Worm (Caenorhabditis elegans) whole organism, L3 larva: ENCODE measurements around the gene str-38.
"Not testable (repeated sequence)": the region's sequence is repeated elsewhere in the genome, so short reads cannot be mapped to it uniquely, and the experiment has no call there.

Experiments
- R02D3.7 ChIP-seq: fragments of 150-350 bp; optimal IDR thresholded peaks from 2 replicates; lab custom pipeline; 2014; ENCODE audit warnings: missing biosample characterization, missing genetic modification characterization
- aly-2 ChIP-seq: fragments of 150-350 bp; optimal IDR thresholded peaks from 2 replicates; lab custom pipeline; 2014; ENCODE audit warnings: missing biosample characterization, missing genetic modification characterization
- ceh-16 ChIP-seq: sonication (generic microtip); optimal IDR thresholded peaks from 2 replicates; lab custom pipeline; 2017; ENCODE audit warnings: missing biosample characterization, missing genetic modification characterization
- ceh-82 ChIP-seq: fragments of 150-350 bp; optimal IDR thresholded peaks from 2 replicates; lab custom pipeline; 2014; ENCODE audit warnings: missing biosample characterization, missing genetic modification characterization
- egl-27 ChIP-seq: sonication (generic microtip); optimal IDR thresholded peaks from 4 replicates; lab custom pipeline; 2017; ENCODE audit warnings: missing biosample characterization, missing genetic modification reagents, missing genetic modification characterization
- elt-3 ChIP-seq, 3 experiments: fragments of 150-350 bp in 1 of 3; sonication (generic microtip) in 2 of 3; optimal IDR thresholded peaks; 2 replicates in 2 of 3; 4 replicates in 1 of 3; lab custom pipeline; 2014 to 2017; ENCODE audit warnings: missing biosample characterization in 3 of 3, missing genetic modification characterization in 3 of 3
- eor-1 ChIP-seq, 2 experiments: fragments of 150-350 bp; optimal IDR thresholded peaks; 2 replicates each; lab custom pipeline; 2014 to 2018; ENCODE audit warnings: missing biosample characterization in 2 of 2, missing genetic modification characterization in 2 of 2
- fkh-10 ChIP-seq: sonication (generic microtip); optimal IDR thresholded peaks from 2 replicates; lab custom pipeline; 2017; ENCODE audit warnings: missing biosample characterization, missing genetic modification reagents, missing genetic modification characterization
- fos-1 ChIP-seq: fragments of 150-350 bp; optimal IDR thresholded peaks from 2 replicates; lab custom pipeline; 2014; ENCODE audit warnings: missing biosample characterization, missing genetic modification characterization
- hmg-11 ChIP-seq: sonication (generic microtip); optimal IDR thresholded peaks from 2 replicates; lab custom pipeline; 2016; ENCODE audit warnings: missing genetic modification characterization, missing compliant biosample characterization
- lin-15B ChIP-seq: fragments of 150-350 bp; optimal IDR thresholded peaks from 2 replicates; lab custom pipeline; 2014; ENCODE audit warnings: missing biosample characterization, missing genetic modification characterization
- lin-39 ChIP-seq: fragments of 150-350 bp; optimal IDR thresholded peaks from 2 replicates; lab custom pipeline; 2018; ENCODE audit warnings: missing biosample characterization, missing genetic modification reagents, missing genetic modification characterization
- lsy-12 ChIP-seq: sonication (generic microtip); optimal IDR thresholded peaks from 2 replicates; lab custom pipeline; 2016; ENCODE audit warnings: mild to moderate bottlenecking, missing genetic modification characterization, missing compliant biosample characterization
- mdl-1 ChIP-seq: fragments of 150-350 bp; optimal IDR thresholded peaks from 2 replicates; lab custom pipeline; 2014; ENCODE audit warnings: missing biosample characterization, missing genetic modification characterization
- nhr-11 ChIP-seq: fragments of 150-350 bp; optimal IDR thresholded peaks from 2 replicates; lab custom pipeline; 2014; ENCODE audit warnings: missing biosample characterization, missing genetic modification characterization
- nhr-12 ChIP-seq: fragments of 150-350 bp; optimal IDR thresholded peaks from 2 replicates; lab custom pipeline; 2014; ENCODE audit warnings: missing biosample characterization, missing genetic modification characterization
- nhr-237 ChIP-seq: fragments of 150-350 bp; optimal IDR thresholded peaks from 2 replicates; lab custom pipeline; 2014; ENCODE audit warnings: missing biosample characterization, missing genetic modification characterization
- nhr-25 ChIP-seq: sonication (generic microtip); optimal IDR thresholded peaks from 2 replicates; lab custom pipeline; 2017; ENCODE audit warnings: missing biosample characterization, missing genetic modification characterization
- nhr-28 ChIP-seq: fragments of 150-350 bp; optimal IDR thresholded peaks from 2 replicates; lab custom pipeline; 2014; ENCODE audit warnings: missing biosample characterization, missing genetic modification characterization
- nhr-76 ChIP-seq: fragments of 150-350 bp; sonication (generic microtip); optimal IDR thresholded peaks from 5 replicates; lab custom pipeline; 2014; ENCODE audit warnings: missing biosample characterization, missing genetic modification characterization
- pha-4 ChIP-seq: fragments of 150-350 bp; optimal IDR thresholded peaks from 2 replicates; lab custom pipeline; 2014; ENCODE audit warnings: missing biosample characterization, missing genetic modification reagents, missing genetic modification characterization
- sea-2 ChIP-seq: fragments of 150-350 bp; sonication (generic microtip); optimal IDR thresholded peaks from 4 replicates; lab custom pipeline; 2014; ENCODE audit warnings: missing biosample characterization, missing genetic modification reagents, missing genetic modification characterization
- skn-1 ChIP-seq: fragments of 150-350 bp; optimal IDR thresholded peaks from 2 replicates; lab custom pipeline; 2014; ENCODE audit warnings: missing biosample characterization, missing genetic modification characterization
- snpc-4 ChIP-seq: fragments of 150-350 bp; optimal IDR thresholded peaks from 2 replicates; lab custom pipeline; 2014; ENCODE audit warnings: missing biosample characterization, missing genetic modification characterization
- tbx-2 ChIP-seq: sonication (generic microtip); optimal IDR thresholded peaks from 2 replicates; lab custom pipeline; 2016; ENCODE audit warnings: mild to moderate bottlenecking, missing genetic modification characterization, missing compliant biosample characterization
- unc-62 ChIP-seq: fragments of 150-350 bp; sonication (generic microtip); optimal IDR thresholded peaks from 4 replicates; lab custom pipeline; 2014; ENCODE audit warnings: missing biosample characterization, missing genetic modification reagents, missing genetic modification characterization
- ztf-11 ChIP-seq: fragments of 150-350 bp; optimal IDR thresholded peaks from 2 replicates; lab custom pipeline; 2014; ENCODE audit warnings: missing biosample characterization, missing genetic modification characterization

The str-38 gene

ce11 chrV:15758449-15758848 is 26.3 kb upstream of the str-38 start, which contains the start of gene str-9:
Gene str-9 (plus strand): TSS chrV:15758749.
- TF ChIP-seq nhr-25 (tag; lab: Kevin White, UChicago), result no peak

- TF ChIP-seq lsy-12 (tag; lab: Kevin White, UChicago) (no peak), ztf-11 (tag; lab: Kevin White, UChicago) (no peak), nhr-237 (no peak), pha-4 (tag; lab: Kevin White, UChicago) (no peak), snpc-4 (no peak), unc-62 (GFP tag; lab: Kevin White, UChicago) (no peak), tbx-2 (no peak), nhr-28 (no peak)
These were observed 25.5 kb upstream of the str-38 start for ce11 chrV:15757645-15758044.

- TF ChIP-seq eor-1 (tag; optimal IDR thresholded peaks at IDR 0.05; lab: Kevin White, UChicago); ceh-82; R02D3.7 (tag; lab: Kevin White, UChicago): not testable (repeated sequence)
These were observed 22.6 kb upstream of the str-38 start, which contains the start of gene str-8 for ce11 chrV:15754731-15755130. Gene str-8 (plus strand): TSS chrV:15755031.

ce11 chrV:15752941-15753340 is 20.8 kb upstream of the str-38 start, which contains the start of gene str-5:
Gene str-5 (plus strand): TSS chrV:15753241.
- TF ChIP-seq mdl-1; fos-1 (tag; lab: Kevin White, UChicago); unc-62 (GFP tag; lab: Kevin White, UChicago): not testable (repeated sequence)

- TF ChIP-seq hmg-11 (tag; lab: Kevin White, UChicago) (no peak), lin-15B (tag; lab: Kevin White, UChicago) (no peak), fkh-10 (no peak), elt-3 (tag; optimal IDR thresholded peaks at IDR 0.05; lab: Kevin White, UChicago) (no peak), aly-2 (no peak), tbx-2 (no peak), skn-1 (tag; lab: Kevin White, UChicago) (no peak)
These were observed 19.9 kb upstream of the str-38 start, which contains the start of gene str-43 for ce11 chrV:15752049-15752448. Gene str-43 (minus strand): TSS chrV:15752149.

- TF ChIP-seq nhr-76 (tag; lab: Kevin White, UChicago) (no peak), nhr-11 (tag; lab: Kevin White, UChicago) (no peak), nhr-12 (tag; lab: Kevin White, UChicago) (no peak), egl-27 (tag; lab: Kevin White, UChicago) (no peak), sea-2 (GFP tag; lab: Kevin White, UChicago) (no peak), lin-15B (tag; lab: Kevin White, UChicago) (no peak), ceh-16 (no peak), aly-2 (no peak)
These were observed 18.0 kb upstream of the str-38 start, which contains the start of gene str-6 for ce11 chrV:15750130-15750529. Gene str-6 (minus strand): TSS chrV:15750230.

ce11 chrV:15748343-15748742 is 16.2 kb upstream of the str-38 start, which contains the start of gene T23D5.8:
Gene T23D5.8 (minus strand): TSS chrV:15748443.
- TF ChIP-seq eor-1 (tag; optimal IDR thresholded peaks at IDR 0.05; lab: Kevin White, UChicago); nhr-28; nhr-12 (tag; lab: Kevin White, UChicago): not testable (repeated sequence)

ce11 chrV:15744366-15744765 is 12.3 kb upstream of the str-38 start, which contains the start of gene str-19:
Gene str-19 (minus strand): TSS chrV:15744466.
- not testable (repeated sequence) for TF ChIP-seq lin-39 (tag; lab: Kevin White, UChicago); nhr-76 (tag; lab: Kevin White, UChicago); unc-62 (GFP tag; lab: Kevin White, UChicago)
